Worm (Caenorhabditis elegans) whole organism, L4/young adult: ENCODE measurements around the gene gon-1.

Experiments
- dao-5 ChIP-seq: sonication (generic microtip); optimal IDR thresholded peaks from 2 replicates; lab custom pipeline; 2016; ENCODE audit warnings: missing genotype, missing genetic modification characterization, moderate library complexity, missing compliant biosample characterization
- him-1 ChIP-seq: sonication (generic microtip); optimal IDR thresholded peaks from 2 replicates; lab custom pipeline; 2016; ENCODE audit warnings: missing genotype, missing genetic modification reagents, missing genetic modification characterization, missing compliant biosample characterization

- TF ChIP-seq him-1 (tag; lab: Kevin White, UChicago) (no peak), dao-5 (tag; lab: Kevin White, UChicago) (no peak)
Measured at ce11 chrIV:9976284-9976683, 23.1 kb upstream of the gon-1 start, which contains the start of gene C47E12.14.
